Fruit fly (Drosophila melanogaster) whole organism, prepupa: Measurements from ENCODE around the gene ncd.

ENCODE experiments used
- Blimp-1 ChIP-seq: fragments of 200-800 bp; sonication (Bioruptor generic); optimal IDR thresholded peaks from 3 replicates; lab custom pipeline; 2017; ENCODE audit warnings: missing biosample characterization, missing genetic modification characterization, mild to moderate bottlenecking, moderate library complexity, missing genetic modification reagents
- CG10631 ChIP-seq: fragments of 200-800 bp; sonication (Bioruptor generic); optimal IDR thresholded peaks from 2 replicates; lab custom pipeline; 2016; ENCODE audit warnings: missing biosample characterization, missing genetic modification characterization
- CG10669 ChIP-seq: fragments of 200-800 bp; sonication (Bioruptor generic); optimal IDR thresholded peaks from 3 replicates; lab custom pipeline; 2018; ENCODE audit warnings: missing biosample characterization, mild to moderate bottlenecking, missing genetic modification characterization, moderate library complexity
- CG15336 ChIP-seq: fragments of 200-800 bp; sonication (Bioruptor generic); IDR thresholded peaks from 2 replicates; pipeline ENCODE4 v1.3.6; 2022; ENCODE audit warnings: missing biosample characterization, missing genetic modification characterization
- CG1621 ChIP-seq: fragments of 200-800 bp; sonication (Bioruptor generic); optimal IDR thresholded peaks from 3 replicates; lab custom pipeline; 2018; ENCODE audit warnings: missing biosample characterization, mild to moderate bottlenecking, missing genetic modification characterization
- CG16779 ChIP-seq: fragments of 200-800 bp; sonication (Bioruptor generic); optimal IDR thresholded peaks from 3 replicates; lab custom pipeline; 2017; ENCODE audit warnings: missing biosample characterization, mild to moderate bottlenecking, missing genetic modification characterization
- CG3032 ChIP-seq: fragments of 200-800 bp; optimal IDR thresholded peaks from 2 replicates; lab custom pipeline; 2019; ENCODE audit warnings: missing biosample characterization, mild to moderate bottlenecking, missing genetic modification characterization, moderate library complexity
- CG31627 ChIP-seq: fragments of 200-800 bp; sonication (Bioruptor generic); optimal IDR thresholded peaks from 3 replicates; lab custom pipeline; 2016; ENCODE audit warnings: missing biosample characterization, missing genetic modification characterization
- CG32006 ChIP-seq: fragments of 200-800 bp; sonication (Bioruptor generic); optimal IDR thresholded peaks from 3 replicates; lab custom pipeline; 2017; ENCODE audit warnings: missing biosample characterization, mild to moderate bottlenecking, missing genetic modification characterization
- CG34406 ChIP-seq: fragments of 200-800 bp; sonication (Bioruptor generic); optimal IDR thresholded peaks from 3 replicates; lab custom pipeline; 2016; ENCODE audit warnings: missing biosample characterization, missing genetic modification characterization
- CG3919 ChIP-seq: fragments of 200-800 bp; sonication (Bioruptor generic); optimal IDR thresholded peaks from 3 replicates; lab custom pipeline; 2016; ENCODE audit warnings: missing biosample characterization, missing genetic modification characterization
- CG4318 ChIP-seq: fragments of 200-800 bp; sonication (Bioruptor generic); optimal IDR thresholded peaks from 3 replicates; lab custom pipeline; 2017; ENCODE audit warnings: missing biosample characterization, mild to moderate bottlenecking, missing genetic modification characterization
- CG6163 ChIP-seq: fragments of 200-800 bp; sonication (Bioruptor generic); IDR thresholded peaks from 3 replicates; pipeline ENCODE4 v1.3.6; 2022; ENCODE audit warnings: missing biosample characterization, missing genetic modification characterization
- CG6276 ChIP-seq: fragments of 200-800 bp; sonication (Bioruptor generic); optimal IDR thresholded peaks from 2 replicates; lab custom pipeline; 2017; ENCODE audit warnings: missing biosample characterization, mild to moderate bottlenecking, missing genetic modification characterization
- CG6808 ChIP-seq: fragments of 200-800 bp; sonication (Bioruptor generic); optimal IDR thresholded peaks from 3 replicates; lab custom pipeline; 2017; ENCODE audit warnings: missing biosample characterization, missing genetic modification characterization, mild to moderate bottlenecking, moderate library complexity, missing genetic modification reagents
- CG6854 ChIP-seq: fragments of 200-800 bp; sonication (Bioruptor generic); optimal IDR thresholded peaks from 2 replicates; lab custom pipeline; 2017; ENCODE audit warnings: missing biosample characterization, mild to moderate bottlenecking, missing genetic modification characterization
- CG8119 ChIP-seq: fragments of 200-800 bp; sonication (Bioruptor generic); IDR thresholded peaks from 3 replicates; pipeline ENCODE4 v1.3.6; 2022; ENCODE audit warnings: missing biosample characterization, missing genetic modification characterization
- CG8319 ChIP-seq: fragments of 200-800 bp; sonication (Bioruptor generic); optimal IDR thresholded peaks from 3 replicates; lab custom pipeline; 2016; ENCODE audit warnings: missing biosample characterization, missing genetic modification characterization
- CG8632 ChIP-seq: fragments of 200-800 bp; sonication (Bioruptor generic); optimal IDR thresholded peaks from 3 replicates; lab custom pipeline; 2016; ENCODE audit warnings: missing biosample characterization, missing genetic modification characterization
- CG9139 ChIP-seq: fragments of 200-800 bp; sonication (Bioruptor generic); optimal IDR thresholded peaks from 3 replicates; lab custom pipeline; 2017; ENCODE audit warnings: missing biosample characterization, mild to moderate bottlenecking, missing genetic modification characterization
- Eip75B ChIP-seq: fragments of 200-800 bp; sonication (Bioruptor generic); optimal IDR thresholded peaks from 3 replicates; lab custom pipeline; 2016; ENCODE audit warnings: missing biosample characterization, missing genetic modification characterization
- Eip78C ChIP-seq: fragments of 200-800 bp; sonication (Bioruptor generic); peaks from one replicate; lab custom pipeline; 2016; ENCODE audit warnings: missing biosample characterization, missing genetic modification characterization
- Eip93F ChIP-seq: fragments of 200-800 bp; sonication (Bioruptor generic); optimal IDR thresholded peaks from 2 replicates; lab custom pipeline; 2016; ENCODE audit warnings: missing biosample characterization, mild to moderate bottlenecking, missing genetic modification characterization
- Ets21C ChIP-seq: fragments of 200-800 bp; sonication (Bioruptor generic); optimal IDR thresholded peaks from 3 replicates; lab custom pipeline; 2016; ENCODE audit warnings: missing biosample characterization, missing genetic modification characterization
- Gug ChIP-seq: fragments of 200-800 bp; sonication (Bioruptor generic); IDR thresholded peaks from 2 replicates; pipeline ENCODE4 v1.3.6; 2022; ENCODE audit warnings: missing biosample characterization, missing genetic modification characterization
- Hr39 ChIP-seq: fragments of 200-800 bp; sonication (Bioruptor generic); optimal IDR thresholded peaks from 2 replicates; lab custom pipeline; 2016; ENCODE audit warnings: missing biosample characterization, missing genetic modification characterization
- Hr4 ChIP-seq: fragments of 200-800 bp; sonication (Bioruptor generic); optimal IDR thresholded peaks from 3 replicates; lab custom pipeline; 2016; ENCODE audit warnings: missing biosample characterization, missing genetic modification characterization
- Lpt ChIP-seq: fragments of 200-800 bp; sonication (Bioruptor generic); optimal IDR thresholded peaks from 3 replicates; lab custom pipeline; 2016; ENCODE audit warnings: missing biosample characterization, missing genetic modification characterization
- Met ChIP-seq: fragments of 200-800 bp; sonication (Bioruptor generic); optimal IDR thresholded peaks from 3 replicates; lab custom pipeline; 2016; ENCODE audit warnings: missing biosample characterization, missing genetic modification characterization
- OdsH ChIP-seq: fragments of 200-800 bp; sonication (Bioruptor generic); optimal IDR thresholded peaks from 3 replicates; lab custom pipeline; 2016; ENCODE audit warnings: missing biosample characterization, missing genetic modification characterization
- Smox ChIP-seq: fragments of 200-800 bp; sonication (Bioruptor generic); optimal IDR thresholded peaks from 3 replicates; lab custom pipeline; 2016; ENCODE audit warnings: missing biosample characterization, missing genetic modification characterization
- Sox102F ChIP-seq: fragments of 200-800 bp; sonication (Bioruptor generic); optimal IDR thresholded peaks from 2 replicates; lab custom pipeline; 2016; ENCODE audit warnings: missing biosample characterization, mild to moderate bottlenecking, missing genetic modification characterization
- Sox15 ChIP-seq: fragments of 200-800 bp; sonication (Bioruptor generic); optimal IDR thresholded peaks from 3 replicates; lab custom pipeline; 2016; ENCODE audit warnings: missing biosample characterization, missing genetic modification characterization
- achi ChIP-seq: fragments of 200-800 bp; sonication (Bioruptor generic); optimal IDR thresholded peaks from 3 replicates; lab custom pipeline; 2016; ENCODE audit warnings: missing biosample characterization, missing genetic modification characterization
- acj6 ChIP-seq: fragments of 200-800 bp; sonication (Bioruptor generic); optimal IDR thresholded peaks from 3 replicates; lab custom pipeline; 2016; ENCODE audit warnings: missing biosample characterization, missing genetic modification characterization
- cyc ChIP-seq: fragments of 200-800 bp; sonication (Bioruptor generic); optimal IDR thresholded peaks from 3 replicates; lab custom pipeline; 2016; ENCODE audit warnings: missing biosample characterization, missing genetic modification characterization
- dsx ChIP-seq: fragments of 200-800 bp; optimal IDR thresholded peaks from 3 replicates; lab custom pipeline; 2019; ENCODE audit warnings: missing biosample characterization, mild to moderate bottlenecking, missing genetic modification characterization, moderate library complexity; ENCODE audit not compliant: poor library complexity, severe bottlenecking
- eg ChIP-seq: fragments of 200-800 bp; sonication (Bioruptor generic); IDR thresholded peaks from 3 replicates; pipeline ENCODE4 v1.3.6; 2022; ENCODE audit warnings: missing biosample characterization, missing genetic modification characterization
- esn ChIP-seq: fragments of 200-800 bp; sonication (Bioruptor generic); optimal IDR thresholded peaks from 2 replicates; lab custom pipeline; 2016; ENCODE audit warnings: missing biosample characterization, mild to moderate bottlenecking, missing genetic modification characterization, moderate library complexity
- fd59A ChIP-seq: fragments of 200-800 bp; sonication (Bioruptor generic); optimal IDR thresholded peaks from 2 replicates; lab custom pipeline; 2017; ENCODE audit warnings: missing biosample characterization, mild to moderate bottlenecking, missing genetic modification characterization, missing genetic modification reagents
- fd85E ChIP-seq: fragments of 200-800 bp; sonication (Bioruptor generic); optimal IDR thresholded peaks from 3 replicates; lab custom pipeline; 2016; ENCODE audit warnings: missing biosample characterization, missing genetic modification characterization
- fkh ChIP-seq: fragments of 200-800 bp; sonication (Bioruptor generic); optimal IDR thresholded peaks from 3 replicates; lab custom pipeline; 2017; ENCODE audit warnings: missing biosample characterization, mild to moderate bottlenecking, missing genetic modification characterization, moderate library complexity
- net ChIP-seq: fragments of 200-800 bp; sonication (Bioruptor generic); optimal IDR thresholded peaks from 3 replicates; lab custom pipeline; 2016; ENCODE audit warnings: missing biosample characterization, missing genetic modification characterization
- pdm3 ChIP-seq: fragments of 200-800 bp; sonication (Bioruptor generic); optimal IDR thresholded peaks from 3 replicates; lab custom pipeline; 2016; ENCODE audit warnings: missing biosample characterization, missing genetic modification characterization
- salr ChIP-seq, 2 experiments: fragments of 200-800 bp; sonication (Bioruptor generic); optimal IDR thresholded peaks; 3 replicates each; lab custom pipeline; 2016 to 2018; ENCODE audit warnings: missing biosample characterization in 2 of 2, missing genetic modification characterization in 2 of 2, mild to moderate bottlenecking in 1 of 2
- ss ChIP-seq, 2 experiments: fragments of 200-800 bp; sonication (Bioruptor generic); optimal IDR thresholded peaks; 2 replicates in 1 of 2; 3 replicates in 1 of 2; lab custom pipeline; 2017 to 2018; ENCODE audit warnings: mild to moderate bottlenecking in 2 of 2, missing biosample characterization in 2 of 2, missing genetic modification characterization in 2 of 2, moderate library complexity in 1 of 2
- vri ChIP-seq: fragments of 200-800 bp; sonication (Bioruptor generic); optimal IDR thresholded peaks from 3 replicates; lab custom pipeline; 2016; ENCODE audit warnings: missing biosample characterization, mild to moderate bottlenecking, missing genetic modification characterization

Gene ncd

dm6 chr3R:29763154-29763553 lies 43.8 kb downstream of the ncd start (continued):
- TF ChIP-seq CG6163 (GFP tag; lab: Robert Waterston, UW) = peak; percentile 90
- peak; percentile 67 for TF ChIP-seq Lpt (GFP tag; lab: Kevin White, UChicago)
- peak; percentile 66 for TF ChIP-seq CG6808
- TF ChIP-seq Gug (GFP tag; lab: Robert Waterston, UW) = peak; percentile 31; the same call in 1 of the 2 replicates
- TF ChIP-seq eg (GFP tag; lab: Robert Waterston, UW) = peak; percentile 83
- TF ChIP-seq Eip75B (GFP tag; lab: Kevin White, UChicago) = peak; percentile 93
- TF ChIP-seq CG4318 (GFP tag; lab: Kevin White, UChicago) = peak; percentile 22
- peak; percentile 98 for TF ChIP-seq Ets21C (GFP tag; lab: Kevin White, UChicago)
- peak; percentile 83 for TF ChIP-seq fd85E (GFP tag; lab: Kevin White, UChicago)
- TF ChIP-seq CG15336 = peak; percentile 77
- peak; percentile 98 for TF ChIP-seq Smox (GFP tag; lab: Kevin White, UChicago)
- no peak for TF ChIP-seq fkh (GFP tag; lab: Kevin White, UChicago)
- peak; percentile 96 for TF ChIP-seq Sox15 (GFP tag; lab: Kevin White, UChicago)
- peak; percentile 61 to 65 for TF ChIP-seq salr (GFP tag; optimal IDR thresholded peaks at IDR 0.05; lab: Kevin White, UChicago)
- peak; percentile 94 for TF ChIP-seq CG34406 (GFP tag; lab: Kevin White, UChicago)
- peak; percentile 96 for TF ChIP-seq CG6854 (GFP tag; lab: Kevin White, UChicago)
- TF ChIP-seq cyc = peak; percentile 99
- TF ChIP-seq net (GFP tag; lab: Kevin White, UChicago) = peak; percentile 86
- peak; percentile 83 for TF ChIP-seq CG10669 (GFP tag; lab: Kevin White, UChicago)
- peak; percentile 99 for TF ChIP-seq CG31627 (GFP tag; lab: Kevin White, UChicago)
- peak; percentile 96 for TF ChIP-seq vri (GFP tag; lab: Kevin White, UChicago)
- peak; percentile 94 for TF ChIP-seq OdsH (GFP tag; lab: Kevin White, UChicago)
- TF ChIP-seq CG6276 (GFP tag; lab: Kevin White, UChicago) = peak; percentile 48
- peak; percentile 93 for TF ChIP-seq CG8632 (GFP tag; lab: Kevin White, UChicago)
- peak; percentile 53 for TF ChIP-seq CG9139
- TF ChIP-seq CG8319 (GFP tag; lab: Kevin White, UChicago) = peak; percentile 95
- peak; percentile 98 for TF ChIP-seq Eip78C (GFP tag; lab: Kevin White, UChicago)
- peak; percentile 92 for TF ChIP-seq Blimp-1 (GFP tag; lab: Kevin White, UChicago)
- TF ChIP-seq Hr4 (GFP tag; lab: Kevin White, UChicago) = peak; percentile 79
- TF ChIP-seq Sox102F = peak; percentile 99
- peak; percentile 39 to 73 for TF ChIP-seq ss (GFP tag; optimal IDR thresholded peaks at IDR 0.05; lab: Kevin White, UChicago)
- TF ChIP-seq dsx (GFP tag; lab: Kevin White, UChicago) = peak; percentile 68
- peak; percentile 94 for TF ChIP-seq pdm3 (GFP tag; lab: Kevin White, UChicago)
- TF ChIP-seq CG3919 = peak; percentile 97
- TF ChIP-seq, all 60 proteins: peak for 57

- TF ChIP-seq pdm3 (GFP tag; lab: Kevin White, UChicago) = peak; percentile 38
- no peak for TF ChIP-seq eg (GFP tag; lab: Robert Waterston, UW)
- peak; percentile 42 for TF ChIP-seq CG10669 (GFP tag; lab: Kevin White, UChicago)
- no peak for TF ChIP-seq dsx (GFP tag; lab: Kevin White, UChicago)
- TF ChIP-seq Smox (GFP tag; lab: Kevin White, UChicago) = peak; percentile 73
- no peak for TF ChIP-seq CG6854 (GFP tag; lab: Kevin White, UChicago)
- peak; percentile 51 for TF ChIP-seq CG8319 (GFP tag; lab: Kevin White, UChicago)
- TF ChIP-seq CG34406 (GFP tag; lab: Kevin White, UChicago) = peak; percentile 43
- TF ChIP-seq Hr4 (GFP tag; lab: Kevin White, UChicago) = peak; percentile 34
- peak; percentile 71 for TF ChIP-seq Eip75B (GFP tag; lab: Kevin White, UChicago)
- TF ChIP-seq Hr39 (GFP tag; lab: Kevin White, UChicago) = peak; percentile 53
- TF ChIP-seq CG3032 (tag; lab: Kevin White, UChicago) = peak; percentile 26
- TF ChIP-seq net (GFP tag; lab: Kevin White, UChicago) = peak; percentile 44
- no peak for TF ChIP-seq vri (GFP tag; lab: Kevin White, UChicago)
- TF ChIP-seq Met (GFP tag; lab: Kevin White, UChicago) = peak; percentile 75
- TF ChIP-seq CG6163 (GFP tag; lab: Robert Waterston, UW) = peak; percentile 62
- TF ChIP-seq achi (GFP tag; lab: Kevin White, UChicago) = peak; percentile 50
- peak in 1 of 2 experiments; percentile 36 for TF ChIP-seq salr (GFP tag; optimal IDR thresholded peaks at IDR 0.05; lab: Kevin White, UChicago)
- no peak for TF ChIP-seq fd59A
- TF ChIP-seq CG1621 = no peak
- TF ChIP-seq CG8119 (GFP tag; lab: Robert Waterston, UW) = 0 out of 3 replicates have a peak, but pooled peaks have one; percentile 15
- TF ChIP-seq acj6 = peak; percentile 52
- TF ChIP-seq esn (GFP tag; lab: Kevin White, UChicago) = peak; percentile 74
- peak; percentile 8 for TF ChIP-seq CG10631 (GFP tag; lab: Kevin White, UChicago)
- no peak for TF ChIP-seq CG16779 (tag; lab: Kevin White, UChicago)
- peak in 1 of 2 experiments; percentile 43 for TF ChIP-seq ss (GFP tag; optimal IDR thresholded peaks at IDR 0.05; lab: Kevin White, UChicago)
- TF ChIP-seq cyc = peak; percentile 62
- TF ChIP-seq Eip93F (GFP tag; lab: Kevin White, UChicago) = no peak
- TF ChIP-seq Lpt (GFP tag; lab: Kevin White, UChicago) = peak; percentile 17
- TF ChIP-seq CG32006 (GFP tag; lab: Kevin White, UChicago) = peak; percentile 55
Observed at dm6 chr3R:29762297-29762696, 44.6 kb downstream of the ncd start.
